Fruit fly (Drosophila melanogaster) whole organism, embryonic: ENCODE results near the gene CG13893.

Experiments used
- Bgb ChIP-seq: fragments of 200-800 bp; sonication (Bioruptor generic); IDR thresholded peaks from 2 replicates; pipeline ENCODE4 v1.3.6; 2022; ENCODE audit warnings: missing biosample characterization, missing genetic modification characterization; ENCODE audit not compliant: partially characterized antibody
- Blimp-1 ChIP-seq: fragments of 200-800 bp; sonication (Bioruptor generic); optimal IDR thresholded peaks from 3 replicates; lab custom pipeline; 2018; ENCODE audit warnings: missing biosample characterization, missing genetic modification characterization, mild to moderate bottlenecking, moderate library complexity, missing genetic modification reagents
- CG10209 ChIP-seq: fragments of 200-800 bp; sonication (Bioruptor generic); optimal IDR thresholded peaks from 3 replicates; lab custom pipeline; 2017; ENCODE audit warnings: missing biosample characterization, mild to moderate bottlenecking, missing genetic modification characterization, missing genetic modification reagents
- CG10565 ChIP-seq: fragments of 200-800 bp; sonication (Bioruptor generic); optimal IDR thresholded peaks from 3 replicates; lab custom pipeline; 2016; ENCODE audit warnings: missing biosample characterization, mild to moderate bottlenecking, missing genetic modification characterization
- CG13123 ChIP-seq: fragments of 200-800 bp; sonication (Bioruptor generic); optimal IDR thresholded peaks from 2 replicates; lab custom pipeline; 2016; ENCODE audit warnings: missing biosample characterization, missing genetic modification characterization
- CG1529 ChIP-seq: fragments of 200-800 bp; sonication (Bioruptor generic); optimal IDR thresholded peaks from 3 replicates; lab custom pipeline; 2018; ENCODE audit warnings: missing biosample characterization, missing genetic modification characterization
- CG15479 ChIP-seq: fragments of 200-800 bp; sonication (Bioruptor generic); optimal IDR thresholded peaks from 3 replicates; lab custom pipeline; 2019; ENCODE audit warnings: missing biosample characterization, mild to moderate bottlenecking, missing genetic modification characterization, moderate library complexity
- CG17359 ChIP-seq: fragments of 200-800 bp; sonication (Bioruptor generic); optimal IDR thresholded peaks from 3 replicates; lab custom pipeline; 2018; ENCODE audit warnings: missing biosample characterization, mild to moderate bottlenecking, missing genetic modification characterization, moderate library complexity
- CG17802 ChIP-seq: fragments of 200-800 bp; sonication (Bioruptor generic); optimal IDR thresholded peaks from 2 replicates; lab custom pipeline; 2018; ENCODE audit warnings: missing biosample characterization, mild to moderate bottlenecking, missing genetic modification characterization, moderate library complexity
- CG18599 ChIP-seq: fragments of 200-800 bp; sonication (Bioruptor generic); optimal IDR thresholded peaks from 3 replicates; lab custom pipeline; 2017; ENCODE audit warnings: missing biosample characterization, missing genetic modification characterization, mild to moderate bottlenecking, moderate library complexity, missing genetic modification reagents
- CG2116 ChIP-seq: fragments of 200-800 bp; sonication (Bioruptor generic); optimal IDR thresholded peaks from 3 replicates; lab custom pipeline; 2018; ENCODE audit warnings: missing biosample characterization, mild to moderate bottlenecking, missing genetic modification characterization
- CG32532 ChIP-seq: fragments of 200-800 bp; sonication (Bioruptor generic); IDR thresholded peaks from 2 replicates; pipeline ENCODE4 v1.3.6; 2022; ENCODE audit warnings: missing biosample characterization, missing genetic modification characterization
- CG33557 ChIP-seq: fragments of 200-800 bp; sonication (Bioruptor generic); optimal IDR thresholded peaks from 2 replicates; lab custom pipeline; 2019; ENCODE audit warnings: missing biosample characterization, mild to moderate bottlenecking, missing genetic modification characterization, moderate library complexity
- CG3726 ChIP-seq: fragments of 200-800 bp; sonication (Bioruptor generic); IDR thresholded peaks from 3 replicates; pipeline ENCODE4, ENCODE4 v1.3.6; 2022; ENCODE audit warnings: missing biosample characterization, missing genetic modification characterization
- CG6654 ChIP-seq: fragments of 200-800 bp; sonication (Bioruptor generic); optimal IDR thresholded peaks from 2 replicates; lab custom pipeline; 2017; ENCODE audit warnings: missing biosample characterization, mild to moderate bottlenecking, missing genetic modification characterization
- CG6683 ChIP-seq: fragments of 200-800 bp; sonication (Bioruptor generic); optimal IDR thresholded peaks from 2 replicates; lab custom pipeline; 2017; ENCODE audit warnings: missing biosample characterization, mild to moderate bottlenecking, missing genetic modification characterization, missing genetic modification reagents
- CG7745 ChIP-seq: fragments of 200-800 bp; sonication (Bioruptor generic); optimal IDR thresholded peaks from 2 replicates; lab custom pipeline; 2018; ENCODE audit warnings: missing biosample characterization, mild to moderate bottlenecking, missing genetic modification characterization, moderate library complexity
- CG9876 ChIP-seq: fragments of 200-800 bp; sonication (Bioruptor generic); optimal IDR thresholded peaks from 2 replicates; lab custom pipeline; 2016; ENCODE audit warnings: missing biosample characterization, missing genetic modification characterization
- Doc2 ChIP-seq: fragments of 200-800 bp; sonication (Bioruptor generic); IDR thresholded peaks from 2 replicates; pipeline ENCODE4 v1.3.6; 2022; ENCODE audit warnings: missing biosample characterization, missing genetic modification characterization
- E2f2 ChIP-seq: fragments of 200-800 bp; sonication (Bioruptor generic); IDR thresholded peaks from 2 replicates; pipeline ENCODE4 v1.3.6; 2022; ENCODE audit warnings: missing biosample characterization, missing genetic modification characterization
- Fer1 ChIP-seq: fragments of 200-800 bp; sonication (Bioruptor generic); optimal IDR thresholded peaks from 2 replicates; lab custom pipeline; 2017; ENCODE audit warnings: missing biosample characterization, mild to moderate bottlenecking, missing genetic modification characterization
- H2.0 ChIP-seq: fragments of 200-800 bp; sonication (Bioruptor generic); IDR thresholded peaks from 2 replicates; pipeline ENCODE4 v1.3.6; 2022; ENCODE audit warnings: missing biosample characterization, missing genetic modification characterization
- Hr39 ChIP-seq: fragments of >200 bp; optimal IDR thresholded peaks from 2 replicates; lab custom pipeline; 2017
- Lim3 ChIP-seq: fragments of 200-800 bp; sonication (Bioruptor generic); IDR thresholded peaks from 2 replicates; pipeline ENCODE4 v1.3.6; 2022; ENCODE audit warnings: missing biosample characterization, missing genetic modification characterization
- Lpt ChIP-seq: fragments of >200 bp; optimal IDR thresholded peaks from 2 replicates; lab custom pipeline; 2018; ENCODE audit warnings: missing biosample characterization, missing genetic modification characterization
- NFAT ChIP-seq: fragments of 200-800 bp; sonication (Bioruptor generic); IDR thresholded peaks from 2 replicates; pipeline ENCODE4 v1.3.6; 2022; ENCODE audit warnings: missing biosample characterization, missing genetic modification characterization
- Opbp ChIP-seq: fragments of 200-800 bp; sonication (Bioruptor generic); IDR thresholded peaks from 3 replicates; pipeline ENCODE4 v1.3.6; 2022; ENCODE audit warnings: missing biosample characterization, missing genetic modification characterization; ENCODE audit not compliant: partially characterized antibody
- Ssrp ChIP-seq: fragments of 200-800 bp; sonication (Bioruptor generic); optimal IDR thresholded peaks from 2 replicates; lab custom pipeline; 2018; ENCODE audit warnings: missing biosample characterization, mild to moderate bottlenecking, missing genetic modification characterization, moderate library complexity
- Taf1 ChIP-seq: fragments of 200-800 bp; sonication (Bioruptor generic); IDR thresholded peaks from 2 replicates; pipeline ENCODE4 v1.3.6; 2022; ENCODE audit warnings: missing biosample characterization, missing genetic modification characterization
- abd-A ChIP-seq: fragments of 200-800 bp; sonication (Bioruptor generic); optimal IDR thresholded peaks from 3 replicates; lab custom pipeline; 2019; ENCODE audit warnings: missing biosample characterization, mild to moderate bottlenecking, missing genetic modification characterization, moderate library complexity
- al ChIP-seq: fragments of 200-800 bp; sonication (Bioruptor generic); IDR thresholded peaks from 2 replicates; pipeline ENCODE4 v1.3.6; 2022; ENCODE audit warnings: missing biosample characterization, missing genetic modification characterization
- dm ChIP-seq: fragments of 200-800 bp; sonication (Bioruptor generic); optimal IDR thresholded peaks from 3 replicates; lab custom pipeline; 2016; ENCODE audit warnings: missing biosample characterization, missing genetic modification characterization
- esg ChIP-seq: fragments of 200-800 bp; sonication (Bioruptor generic); conservative IDR thresholded peaks from 2 replicates; pipeline ENCODE4 v1.3.6; 2022; ENCODE audit warnings: missing biosample characterization, missing genetic modification characterization
- exex ChIP-seq: fragments of 200-800 bp; sonication (Bioruptor generic); optimal IDR thresholded peaks from 4 replicates; lab custom pipeline; 2018; ENCODE audit warnings: missing biosample characterization, mild to moderate bottlenecking, missing genetic modification characterization, moderate library complexity
- fd64A ChIP-seq: fragments of 200-800 bp; sonication (Bioruptor generic); optimal IDR thresholded peaks from 3 replicates; lab custom pipeline; 2018; ENCODE audit warnings: missing biosample characterization, mild to moderate bottlenecking, missing genetic modification characterization
- grau ChIP-seq: fragments of 200-800 bp; optimal IDR thresholded peaks from 3 replicates; lab custom pipeline; 2019; ENCODE audit warnings: missing biosample characterization, mild to moderate bottlenecking, missing genetic modification characterization, moderate library complexity
- hbn ChIP-seq: fragments of 200-800 bp; sonication (Bioruptor generic); IDR thresholded peaks from 2 replicates; pipeline ENCODE4 v1.3.6; 2022; ENCODE audit warnings: missing biosample characterization, missing genetic modification characterization; ENCODE audit not compliant: partially characterized antibody
- her ChIP-seq: fragments of 200-800 bp; sonication (Bioruptor generic); optimal IDR thresholded peaks from 2 replicates; lab custom pipeline; 2016; ENCODE audit warnings: missing biosample characterization, missing genetic modification characterization
- hth ChIP-seq: fragments of >200 bp; optimal IDR thresholded peaks from 2 replicates; lab custom pipeline; 2017; ENCODE audit warnings: inconsistent platforms
- maf-S ChIP-seq: fragments of 200-800 bp; sonication (Bioruptor generic); optimal IDR thresholded peaks from 2 replicates; lab custom pipeline; 2016; ENCODE audit warnings: missing biosample characterization, missing genetic modification characterization
- mld ChIP-seq: fragments of 200-800 bp; sonication (Bioruptor generic); IDR thresholded peaks from 3 replicates; pipeline ENCODE4 v1.3.6; 2022; ENCODE audit warnings: missing biosample characterization, missing genetic modification characterization; ENCODE audit not compliant: partially characterized antibody
- org-1 ChIP-seq: fragments of 200-800 bp; sonication (Bioruptor generic); optimal IDR thresholded peaks from 2 replicates; lab custom pipeline; 2017; ENCODE audit warnings: missing biosample characterization, missing genetic modification characterization
- pan ChIP-seq, 4 experiments: fragments of >200 bp in 3 of 4; fragments of 200-800 bp in 1 of 4; sonication (Bioruptor generic) in 1 of 4; optimal IDR thresholded peaks in 3 of 4; IDR thresholded peaks in 1 of 4; 2 replicates each; pipeline versions ENCODE4 v1.3.6 to Lab custom; 2017 to 2022; ENCODE audit warnings: missing biosample characterization in 2 of 4, missing genetic modification characterization in 2 of 4, mixed read lengths in 1 of 4
- peb ChIP-seq: fragments of 200-800 bp; sonication (Bioruptor generic); IDR thresholded peaks from 2 replicates; pipeline ENCODE4 v1.3.6; 2022; ENCODE audit warnings: missing biosample characterization, missing genetic modification characterization
- shn ChIP-seq: fragments of 200-800 bp; sonication (Bioruptor generic); optimal IDR thresholded peaks from 3 replicates; lab custom pipeline; 2016; ENCODE audit warnings: missing biosample characterization, missing genetic modification characterization
- sug ChIP-seq: fragments of 200-800 bp; optimal IDR thresholded peaks from 2 replicates; lab custom pipeline; 2019; ENCODE audit warnings: missing biosample characterization, mild to moderate bottlenecking, missing genetic modification characterization, moderate library complexity
- trh ChIP-seq: fragments of 200-800 bp; sonication (Bioruptor generic); optimal IDR thresholded peaks from 2 replicates; lab custom pipeline; 2016; ENCODE audit warnings: missing biosample characterization, missing genetic modification characterization
- wek ChIP-seq: fragments of 200-800 bp; sonication (Bioruptor generic); optimal IDR thresholded peaks from 3 replicates; lab custom pipeline; 2018; ENCODE audit warnings: missing biosample characterization, mild to moderate bottlenecking, missing genetic modification characterization, moderate library complexity
- wor ChIP-seq: fragments of 200-800 bp; sonication (Bioruptor generic); IDR thresholded peaks from 2 replicates; pipeline ENCODE4 v1.3.6; 2022; ENCODE audit warnings: missing biosample characterization, missing genetic modification characterization

CG13893 gene

dm6 chr3L:615425-616046 lies 11.7 kb upstream of the CG13893 start (continued):
- TF ChIP-seq grau: peak; percentile 86
- TF ChIP-seq CG10565 (GFP tag; lab: Kevin White, UChicago): peak; percentile 34
- TF ChIP-seq fd64A (GFP tag; lab: Kevin White, UChicago): peak; percentile 81
- peak; percentile 57 for TF ChIP-seq Taf1 (GFP tag; lab: Robert Waterston, UW)
- peak; percentile 79 for TF ChIP-seq CG13123 (GFP tag; lab: Kevin White, UChicago)
- TF ChIP-seq CG6683 (GFP tag; lab: Kevin White, UChicago): peak; percentile 52
- TF ChIP-seq CG17359 (tag; lab: Kevin White, UChicago): peak; percentile 94
- peak; percentile 77 for TF ChIP-seq CG17802 (tag; lab: Kevin White, UChicago)
- TF ChIP-seq pan (optimal IDR thresholded peaks at IDR 0.05; lab: Kevin White, UChicago): no peak
- peak in 1 of 2 experiments; percentile 94 for TF ChIP-seq pan (GFP tag; optimal IDR thresholded peaks at IDR 0.05 in 1 of 2, IDR thresholded peaks at IDR 0.05 in 1 of 2)
- TF ChIP-seq CG10209: peak; percentile 83
- TF ChIP-seq wor (GFP tag; lab: Robert Waterston, UW): peak; percentile 85
- TF ChIP-seq H2.0 (GFP tag; lab: Robert Waterston, UW): peak; percentile 85
- TF ChIP-seq dm: peak; percentile 57
- TF ChIP-seq CG6654 (GFP tag; lab: Kevin White, UChicago): peak; percentile 62
- TF ChIP-seq Doc2 (GFP tag; lab: Robert Waterston, UW): no peak
- peak; percentile 16 for TF ChIP-seq sug (tag; lab: Kevin White, UChicago)
- peak; percentile 79 for TF ChIP-seq peb
- TF ChIP-seq Bgb (GFP tag; lab: Robert Waterston, UW): no peak
- TF ChIP-seq her (GFP tag; lab: Kevin White, UChicago): peak; percentile 72
- TF ChIP-seq NFAT (GFP tag; lab: Robert Waterston, UW): no peak
- peak; percentile 74 for TF ChIP-seq Lim3 (GFP tag; lab: Robert Waterston, UW)
- peak; percentile 26 for TF ChIP-seq wek (GFP tag; lab: Kevin White, UChicago)
- TF ChIP-seq exex: peak; percentile 90
- TF ChIP-seq mld (GFP tag; lab: Robert Waterston, UW): no peak
- TF ChIP-seq hth: no peak
- TF ChIP-seq E2f2 (GFP tag; lab: Robert Waterston, UW): peak; percentile 72
- no peak for TF ChIP-seq CG7745
- TF ChIP-seq hbn (GFP tag; lab: Robert Waterston, UW): no peak
- TF ChIP-seq esg (GFP tag; lab: Robert Waterston, UW): peak; percentile 90
- TF ChIP-seq CG33557 (GFP tag; lab: Kevin White, UChicago): peak; percentile 63
- peak; percentile 85 for TF ChIP-seq CG18599 (GFP tag; lab: Kevin White, UChicago)
- peak; percentile 77 for TF ChIP-seq trh (GFP tag; lab: Kevin White, UChicago)
- peak; percentile 85 for TF ChIP-seq CG3726 (GFP tag; lab: Robert Waterston, UW)
- TF ChIP-seq abd-A (tag; lab: Kevin White, UChicago): no peak
- peak; percentile 91 for TF ChIP-seq Blimp-1 (GFP tag; lab: Kevin White, UChicago)
- peak; percentile 20 for TF ChIP-seq CG2116 (GFP tag; lab: Kevin White, UChicago)
- TF ChIP-seq Opbp: no peak
- peak; percentile 88 for TF ChIP-seq Ssrp (tag; lab: Kevin White, UChicago)
- peak; percentile 84 for TF ChIP-seq CG9876 (GFP tag; lab: Kevin White, UChicago)
- TF ChIP-seq Lpt (GFP tag; lab: Kevin White, UChicago): no peak
- peak; percentile 73; the same call in 1 of the 2 replicates for TF ChIP-seq CG32532
- TF ChIP-seq CG15479 (GFP tag; lab: Kevin White, UChicago): no peak
- peak; percentile 88 for TF ChIP-seq maf-S
- peak; percentile 64 for TF ChIP-seq shn (GFP tag; lab: Kevin White, UChicago)
- peak; percentile 78 for TF ChIP-seq org-1 (GFP tag; lab: Kevin White, UChicago)
- peak; percentile 89 for TF ChIP-seq Fer1
- no peak for TF ChIP-seq al
- peak; percentile 82 for TF ChIP-seq CG1529 (GFP tag; lab: Kevin White, UChicago)
- no peak for TF ChIP-seq Hr39 (lab: Kevin White, UChicago)
